Fruit fly (Drosophila melanogaster) whole organism, embryonic: ENCODE measurements around the gene Lmpt.

Source experiments
- Awh ChIP-seq: fragments of 200-800 bp; sonication (Bioruptor generic); IDR thresholded peaks from 2 replicates; pipeline ENCODE4, ENCODE4 v1.3.6; 2022; ENCODE audit warnings: missing biosample characterization, missing genetic modification characterization
- Blimp-1 ChIP-seq: fragments of 200-800 bp; sonication (Bioruptor generic); optimal IDR thresholded peaks from 3 replicates; lab custom pipeline; 2018; ENCODE audit warnings: missing biosample characterization, missing genetic modification characterization, mild to moderate bottlenecking, moderate library complexity, missing genetic modification reagents
- CG14965 ChIP-seq: fragments of 200-800 bp; sonication (Bioruptor generic); optimal IDR thresholded peaks from 2 replicates; lab custom pipeline; 2016; ENCODE audit warnings: missing biosample characterization, missing genetic modification characterization, borderline replicate concordance
- CG15269 ChIP-seq: fragments of 200-800 bp; sonication (Bioruptor generic); optimal IDR thresholded peaks from 2 replicates; lab custom pipeline; 2018; ENCODE audit warnings: missing biosample characterization, mild to moderate bottlenecking, missing genetic modification characterization, moderate library complexity
- CG16863 ChIP-seq: fragments of 200-800 bp; sonication (Bioruptor generic); optimal IDR thresholded peaks from 3 replicates; lab custom pipeline; 2016; ENCODE audit warnings: missing biosample characterization, missing genetic modification characterization
- CG17359 ChIP-seq: fragments of 200-800 bp; sonication (Bioruptor generic); optimal IDR thresholded peaks from 3 replicates; lab custom pipeline; 2018; ENCODE audit warnings: missing biosample characterization, mild to moderate bottlenecking, missing genetic modification characterization, moderate library complexity
- CG17361 ChIP-seq: fragments of 200-800 bp; sonication (Bioruptor generic); IDR thresholded peaks from 3 replicates; pipeline ENCODE4 v1.3.6; 2022; ENCODE audit warnings: missing biosample characterization, missing genetic modification characterization
- CG1792 ChIP-seq: fragments of 200-800 bp; sonication (Bioruptor generic); optimal IDR thresholded peaks from 2 replicates; lab custom pipeline; 2016; ENCODE audit warnings: missing biosample characterization, missing genetic modification characterization
- CG18262 ChIP-seq: fragments of 200-800 bp; optimal IDR thresholded peaks from 3 replicates; lab custom pipeline; 2019; ENCODE audit warnings: missing biosample characterization, mild to moderate bottlenecking, missing genetic modification characterization, moderate library complexity
- CG2202 ChIP-seq: fragments of 200-800 bp; sonication (Bioruptor generic); optimal IDR thresholded peaks from 2 replicates; lab custom pipeline; 2018; ENCODE audit warnings: missing biosample characterization, mild to moderate bottlenecking, missing genetic modification characterization
- CG2712 ChIP-seq: fragments of 200-800 bp; optimal IDR thresholded peaks from 3 replicates; lab custom pipeline; 2019; ENCODE audit warnings: missing biosample characterization, mild to moderate bottlenecking, missing genetic modification characterization, moderate library complexity
- CG31441 ChIP-seq: fragments of 200-800 bp; sonication (Bioruptor generic); IDR thresholded peaks from 2 replicates; pipeline ENCODE4 v1.3.6; 2022; ENCODE audit warnings: missing biosample characterization, missing genetic modification characterization
- CG3838 ChIP-seq: fragments of 200-800 bp; sonication (Bioruptor generic); optimal IDR thresholded peaks from 3 replicates; lab custom pipeline; 2016; ENCODE audit warnings: missing biosample characterization, missing genetic modification characterization
- CG6854 ChIP-seq: fragments of 200-800 bp; sonication (Bioruptor generic); optimal IDR thresholded peaks from 3 replicates; lab custom pipeline; 2017; ENCODE audit warnings: missing biosample characterization, mild to moderate bottlenecking, missing genetic modification characterization
- CG7839 ChIP-seq: fragments of 200-800 bp; sonication (Bioruptor generic); optimal IDR thresholded peaks from 3 replicates; lab custom pipeline; 2018; ENCODE audit warnings: missing biosample characterization, mild to moderate bottlenecking, missing genetic modification characterization, moderate library complexity
- CG8281 ChIP-seq: fragments of 200-800 bp; sonication (Bioruptor generic); optimal IDR thresholded peaks from 2 replicates; lab custom pipeline; 2018; ENCODE audit warnings: missing biosample characterization, mild to moderate bottlenecking, missing genetic modification characterization, moderate library complexity
- CG8388 ChIP-seq: fragments of 200-800 bp; sonication (Bioruptor generic); optimal IDR thresholded peaks from 2 replicates; lab custom pipeline; 2019; ENCODE audit warnings: missing biosample characterization, mild to moderate bottlenecking, missing genetic modification characterization, moderate library complexity
- CG9609 ChIP-seq: fragments of 200-800 bp; sonication (Bioruptor generic); optimal IDR thresholded peaks from 3 replicates; lab custom pipeline; 2016; ENCODE audit warnings: missing biosample characterization, missing genetic modification characterization
- Chrac-16 ChIP-seq: fragments of 200-800 bp; sonication (Bioruptor generic); optimal IDR thresholded peaks from 3 replicates; lab custom pipeline; 2016; ENCODE audit warnings: missing biosample characterization, missing genetic modification characterization
- Dip2 ChIP-seq: fragments of 200-800 bp; sonication (Bioruptor generic); IDR thresholded peaks from 2 replicates; pipeline ENCODE4 v1.3.6; 2022; ENCODE audit warnings: missing biosample characterization, missing genetic modification characterization
- E2f2 ChIP-seq: fragments of 200-800 bp; sonication (Bioruptor generic); IDR thresholded peaks from 2 replicates; pipeline ENCODE4 v1.3.6; 2022; ENCODE audit warnings: missing biosample characterization, missing genetic modification characterization
- Fer1 ChIP-seq: fragments of 200-800 bp; sonication (Bioruptor generic); optimal IDR thresholded peaks from 2 replicates; lab custom pipeline; 2017; ENCODE audit warnings: missing biosample characterization, mild to moderate bottlenecking, missing genetic modification characterization
- HLH4C ChIP-seq: fragments of 200-800 bp; sonication (Bioruptor generic); IDR thresholded peaks from 3 replicates; pipeline ENCODE4 v1.3.6; 2022; ENCODE audit warnings: missing biosample characterization, missing genetic modification characterization; ENCODE audit not compliant: partially characterized antibody
- Lhr ChIP-seq: fragments of 200-800 bp; sonication (Bioruptor generic); optimal IDR thresholded peaks from 3 replicates; lab custom pipeline; 2017; ENCODE audit warnings: mild to moderate bottlenecking, missing biosample characterization, missing genetic modification reagents, missing genetic modification characterization
- MTF-1 ChIP-seq: fragments of 200-800 bp; sonication (Bioruptor generic); optimal IDR thresholded peaks from 2 replicates; lab custom pipeline; 2018; ENCODE audit warnings: missing biosample characterization, mild to moderate bottlenecking, missing genetic modification characterization, borderline replicate concordance
- Sox100B ChIP-seq: fragments of 200-800 bp; sonication (Bioruptor generic); optimal IDR thresholded peaks from 3 replicates; lab custom pipeline; 2018; ENCODE audit warnings: missing biosample characterization, mild to moderate bottlenecking, missing genetic modification characterization
- Sox102F ChIP-seq: fragments of 200-800 bp; sonication (Bioruptor generic); optimal IDR thresholded peaks from 2 replicates; lab custom pipeline; 2018; ENCODE audit warnings: missing biosample characterization, mild to moderate bottlenecking, missing genetic modification characterization, moderate library complexity
- ash1 ChIP-seq: fragments of 200-800 bp; sonication (Bioruptor generic); optimal IDR thresholded peaks from 2 replicates; lab custom pipeline; 2018; ENCODE audit warnings: missing biosample characterization, mild to moderate bottlenecking, missing genetic modification characterization
- bowl ChIP-seq: fragments of 200-800 bp; sonication (Bioruptor generic); IDR thresholded peaks from 2 replicates; pipeline ENCODE4 v1.3.6; 2022; ENCODE audit warnings: missing biosample characterization, missing genetic modification characterization
- btn ChIP-seq: fragments of 200-800 bp; sonication (Bioruptor generic); optimal IDR thresholded peaks from 2 replicates; lab custom pipeline; 2016; ENCODE audit warnings: missing biosample characterization, missing genetic modification characterization
- chinmo ChIP-seq: fragments of 200-800 bp; sonication (Bioruptor generic); IDR thresholded peaks from 4 replicates; pipeline ENCODE4 v1.3.6; 2022; ENCODE audit warnings: missing biosample characterization, missing genetic modification characterization; ENCODE audit not compliant: partially characterized antibody
- cwo ChIP-seq: fragments of 200-800 bp; sonication (Bioruptor generic); optimal IDR thresholded peaks from 3 replicates; lab custom pipeline; 2017; ENCODE audit warnings: missing biosample characterization, missing genetic modification characterization, mild to moderate bottlenecking, moderate library complexity, missing genetic modification reagents
- eve ChIP-seq, 2 experiments: fragments of >200 bp; optimal IDR thresholded peaks; 2 replicates each; lab custom pipeline; 2017; ENCODE audit warnings: missing biosample characterization in 2 of 2, missing genetic modification characterization in 2 of 2
- gem ChIP-seq: fragments of 200-800 bp; sonication (Bioruptor generic); optimal IDR thresholded peaks from 2 replicates; lab custom pipeline; 2019; ENCODE audit warnings: missing biosample characterization, mild to moderate bottlenecking, missing genetic modification characterization, moderate library complexity
- grau ChIP-seq: fragments of 200-800 bp; optimal IDR thresholded peaks from 3 replicates; lab custom pipeline; 2019; ENCODE audit warnings: missing biosample characterization, mild to moderate bottlenecking, missing genetic modification characterization, moderate library complexity
- inv ChIP-seq: fragments of 200-800 bp; sonication (Bioruptor generic); IDR thresholded peaks from 2 replicates; pipeline ENCODE4 v1.3.6; 2022; ENCODE audit warnings: missing biosample characterization, missing genetic modification characterization; ENCODE audit not compliant: partially characterized antibody
- nerfin-2 ChIP-seq: fragments of 200-800 bp; sonication (Bioruptor generic); IDR thresholded peaks from 2 replicates; pipeline ENCODE4 v1.3.6; 2022; ENCODE audit warnings: missing biosample characterization, missing genetic modification characterization; ENCODE audit not compliant: partially characterized antibody
- ranshi ChIP-seq: fragments of 200-800 bp; sonication (Bioruptor generic); IDR thresholded peaks from 2 replicates; pipeline ENCODE4 v1.3.6; 2022; ENCODE audit warnings: missing biosample characterization, missing genetic modification characterization
- rib ChIP-seq: fragments of 200-800 bp; sonication (Bioruptor generic); IDR thresholded peaks from 2 replicates; pipeline ENCODE4 v1.3.6; 2022; ENCODE audit warnings: missing biosample characterization, missing genetic modification characterization
- sd ChIP-seq: fragments of 200-800 bp; sonication (Bioruptor generic); optimal IDR thresholded peaks from 3 replicates; lab custom pipeline; 2018; ENCODE audit warnings: missing biosample characterization, mild to moderate bottlenecking, missing genetic modification characterization, moderate library complexity
- sisA ChIP-seq: fragments of 200-800 bp; sonication (Bioruptor generic); IDR thresholded peaks from 2 replicates; pipeline ENCODE4 v1.3.6; 2022; ENCODE audit warnings: missing biosample characterization, missing genetic modification characterization
- trem ChIP-seq: fragments of 200-800 bp; optimal IDR thresholded peaks from 3 replicates; lab custom pipeline; 2019; ENCODE audit warnings: missing biosample characterization, mild to moderate bottlenecking, missing genetic modification characterization, moderate library complexity
- twi ChIP-seq: fragments of 200-800 bp; optimal IDR thresholded peaks from 2 replicates; lab custom pipeline; 2019; ENCODE audit warnings: missing biosample characterization, mild to moderate bottlenecking, missing genetic modification characterization, moderate library complexity
- unc-4 ChIP-seq: fragments of 200-800 bp; sonication (Bioruptor generic); IDR thresholded peaks from 2 replicates; pipeline ENCODE4 v1.3.6; 2022; ENCODE audit warnings: missing biosample characterization, missing genetic modification characterization; ENCODE audit not compliant: partially characterized antibody
- zf30C ChIP-seq: fragments of 200-800 bp; sonication (Bioruptor generic); optimal IDR thresholded peaks from 3 replicates; lab custom pipeline; 2018; ENCODE audit warnings: missing biosample characterization, mild to moderate bottlenecking, missing genetic modification characterization

Gene Lmpt

DNA sequence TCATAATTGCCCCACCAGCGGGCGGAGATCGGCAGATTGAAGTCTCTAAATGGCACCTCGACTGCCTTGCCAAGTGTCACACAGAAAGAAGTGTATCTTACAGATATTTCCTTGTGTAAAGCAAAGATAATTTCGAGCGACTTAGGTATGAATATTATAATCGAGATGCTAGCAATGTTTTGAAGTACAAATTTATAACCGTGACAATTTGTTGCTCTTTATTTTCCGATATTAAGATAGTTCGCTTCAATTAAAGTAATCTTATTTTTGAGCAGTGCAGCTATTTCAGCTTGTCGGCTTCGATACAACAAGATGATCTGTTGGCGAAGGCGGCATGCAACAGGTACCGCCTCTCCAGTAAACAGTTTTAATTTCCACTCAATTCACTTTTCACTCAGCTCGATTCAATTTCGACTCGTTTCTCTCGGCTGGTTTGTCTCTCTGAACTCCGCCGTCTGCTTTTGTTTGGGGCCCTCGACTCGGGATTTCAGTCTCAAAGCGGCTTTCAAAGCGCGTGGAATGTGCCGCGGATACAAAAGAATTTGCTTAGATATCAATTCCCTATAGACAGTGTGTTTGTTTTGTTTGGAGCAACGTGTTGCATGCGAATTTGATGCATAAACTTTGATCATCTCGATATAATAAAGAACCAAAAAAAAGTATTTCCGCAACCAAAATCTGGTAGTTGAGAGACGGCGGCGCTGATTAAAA, 50.8 kb downstream of the Lmpt start (continued):
- TF ChIP-seq CG8388 (peak; percentile 13), nerfin-2 (GFP tag; lab: Robert Waterston, UW) (no peak), ash1 (GFP tag; lab: Kevin White, UChicago) (no peak), E2f2 (GFP tag; lab: Robert Waterston, UW) (no peak), twi (no peak), unc-4 (GFP tag; lab: Robert Waterston, UW) (no peak), CG9609 (no peak), inv (no peak), CG16863 (GFP tag; lab: Kevin White, UChicago) (peak; percentile 8), bowl (GFP tag; lab: Robert Waterston, UW) (no peak), CG3838 (GFP tag; lab: Kevin White, UChicago) (no peak), rib (GFP tag; lab: Robert Waterston, UW) (no peak), Sox102F (GFP tag; lab: Kevin White, UChicago) (peak; percentile 45)
- TF ChIP-seq, all 482 proteins: peak for 64

DNA sequence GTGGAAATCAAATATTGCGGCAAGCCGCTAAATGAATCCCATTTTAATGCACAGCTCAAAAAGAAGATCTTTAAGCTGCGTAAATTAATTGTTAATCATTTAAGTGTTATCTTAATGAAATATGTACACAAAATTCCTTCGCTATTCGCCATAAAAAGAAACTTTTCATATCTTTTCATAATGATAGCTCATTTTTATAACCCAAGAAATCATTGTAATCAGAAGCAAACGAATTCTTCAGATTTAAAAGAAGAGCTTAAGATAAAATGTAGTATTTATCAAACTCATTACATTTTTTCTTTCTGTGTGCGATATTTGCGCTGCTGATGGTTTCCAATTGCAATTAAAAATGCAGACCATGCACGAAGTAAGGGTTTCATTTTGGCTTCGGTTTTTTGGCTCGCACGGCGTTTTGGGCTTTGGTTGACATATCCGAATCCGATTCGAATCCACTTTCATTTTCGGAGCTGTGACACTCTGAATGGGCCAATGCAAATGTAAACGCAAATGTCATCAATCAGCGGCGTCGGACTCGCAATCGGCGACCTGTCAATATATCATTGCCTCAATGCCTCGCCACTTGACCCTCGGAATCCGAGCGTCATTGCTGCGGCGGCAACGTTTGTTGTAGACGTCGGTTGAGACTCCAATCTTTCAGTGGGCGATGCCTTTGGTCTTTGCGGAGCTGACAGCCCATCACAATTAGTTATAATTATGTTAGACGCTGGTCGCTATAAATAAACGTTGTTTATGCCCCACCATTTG, 52.5 kb downstream of the Lmpt start:
- TF ChIP-seq zf30C (no peak), CG31441 (GFP tag; lab: Robert Waterston, UW) (0 out of 2 replicates have a peak, but pooled peaks have one; percentile 24), Sox102F (GFP tag; lab: Kevin White, UChicago) (peak; percentile 59), Blimp-1 (peak; percentile 42), Fer1 (GFP tag; lab: Kevin White, UChicago) (no peak), sd (tag; lab: Kevin White, UChicago) (no peak), trem (tag; lab: Kevin White, UChicago) (no peak), CG6854 (GFP tag; lab: Kevin White, UChicago) (no peak), Dip2 (GFP tag; lab: Robert Waterston, UW) (no peak), CG15269 (tag; lab: Kevin White, UChicago) (peak; percentile 17), ranshi (GFP tag; lab: Robert Waterston, UW) (no peak), sisA (GFP tag; lab: Robert Waterston, UW) (peak; percentile 25; the same call in 1 of the 2 replicates), CG1792 (GFP tag; lab: Kevin White, UChicago) (no peak), cwo (GFP tag; lab: Kevin White, UChicago) (no peak), CG2712 (tag; lab: Kevin White, UChicago) (peak; percentile 16), Lhr (GFP tag; lab: Kevin White, UChicago) (no peak), CG18262 (tag; lab: Kevin White, UChicago) (peak; percentile 13), CG17361 (GFP tag; lab: Robert Waterston, UW) (0 out of 3 replicates have a peak, but pooled peaks have one; percentile 22), Chrac-16 (GFP tag; lab: Kevin White, UChicago) (no peak), CG7839 (tag; lab: Kevin White, UChicago) (peak; percentile 2), twi (no peak), grau (tag; lab: Kevin White, UChicago) (peak; percentile 7), MTF-1 (GFP tag; lab: Kevin White, UChicago) (no peak), gem (peak; percentile 42), CG14965 (GFP tag; lab: Kevin White, UChicago) (no peak), HLH4C (no peak), btn (GFP tag; lab: Kevin White, UChicago) (no peak), CG8281 (peak; percentile 95), Awh (GFP tag; lab: Robert Waterston, UW) (0 out of 2 replicates have a peak, but pooled peaks have one; percentile 15), CG17359 (peak; percentile 25), chinmo (GFP tag; lab: Robert Waterston, UW) (peak; percentile 54; the same call in 1 of the 4 replicates), eve (GFP tag; optimal IDR thresholded peaks at IDR 0.05; lab: Kevin White, UChicago) (no peak), Sox100B (GFP tag; lab: Kevin White, UChicago) (peak; percentile 50), CG2202 (tag; lab: Kevin White, UChicago) (no peak)
